Worm (Caenorhabditis elegans) whole organism, L1 larva: ENCODE results near the gene K12B6.4.

Source experiments
- fkh-10 ChIP-seq: sonication (generic microtip); optimal IDR thresholded peaks from 2 replicates; lab custom pipeline; 2017; ENCODE audit warnings: missing biosample characterization, missing genetic modification reagents, missing genetic modification characterization
- nhr-12 ChIP-seq: sonication (generic microtip); optimal IDR thresholded peaks from 2 replicates; lab custom pipeline; 2017; ENCODE audit warnings: missing biosample characterization, missing genetic modification characterization
- snpc-4 ChIP-seq: fragments of 150-350 bp; optimal IDR thresholded peaks from 2 replicates; lab custom pipeline; 2014; ENCODE audit warnings: missing biosample characterization, missing genetic modification characterization
- vab-15 ChIP-seq: sonication (generic microtip); optimal IDR thresholded peaks from 2 replicates; lab custom pipeline; 2017; ENCODE audit warnings: missing genotype, mild to moderate bottlenecking, missing genetic modification characterization, missing compliant biosample characterization

ce11 chrV:6321733-6322198 is 40.7 kb upstream of the K12B6.4 start, which contains the start of gene T28C12.15:
- TF ChIP-seq snpc-4 (tag; lab: Kevin White, UChicago) (no peak), nhr-12 (no peak), fkh-10 (no peak), vab-15 (tag; lab: Kevin White, UChicago) (no peak)
